Worm (Caenorhabditis elegans): ENCODE results near the gene srh-72.

- TF ChIP-seq unc-62 (GFP tag; optimal IDR thresholded peaks at IDR 0.05), result no peak
- no peak for TF ChIP-seq lin-15B (tag; optimal IDR thresholded peaks at IDR 0.05)
- no peak for TF ChIP-seq ets-5 (GFP tag; IDR thresholded peaks at IDR 0.05)
- TF ChIP-seq mdl-1 (tag; optimal IDR thresholded peaks at IDR 0.05), result peak in 1 of 2 experiments; percentile 12
- no peak for TF ChIP-seq nhr-11 (tag; optimal IDR thresholded peaks at IDR 0.05)
- peak in 1 of 2 experiments; percentile 44 for TF ChIP-seq lin-35 (GFP tag; optimal IDR thresholded peaks at IDR 0.05)
- TF ChIP-seq ces-1 (GFP tag; optimal IDR thresholded peaks at IDR 0.05), result no peak
- no peak for TF ChIP-seq ama-1 (optimal IDR thresholded peaks at IDR 0.05)
- TF ChIP-seq ztf-4 (tag; optimal IDR thresholded peaks at IDR 0.05), result no peak
Measured at ce11 chrII:1663516-1663915, 23.1 kb upstream of the srh-72 start, which contains the start of gene duxl-1.

All from whole organism, L1 larva.